Worm (Caenorhabditis elegans) whole organism, midembryonic: Measurements from ENCODE around the gene grd-13.

Experiments
- T22C8.4 ChIP-seq: fragments of 200-800 bp; sonication (Bioruptor generic); IDR thresholded peaks from 2 replicates; pipeline ENCODE4 v1.3.6; 2022; ENCODE audit warnings: missing genetic modification characterization, missing compliant biosample characterization
- cog-1 ChIP-seq: sonication (generic microtip); optimal IDR thresholded peaks from 2 replicates; lab custom pipeline; 2016; ENCODE audit warnings: missing genetic modification characterization, missing compliant biosample characterization
- flt-1 ChIP-seq: fragments of 200-800 bp; sonication (Bioruptor generic); IDR thresholded peaks from 2 replicates; pipeline ENCODE4 v1.3.6; 2022; ENCODE audit warnings: missing genetic modification characterization, missing compliant biosample characterization
- med-1 ChIP-seq: sonication (generic microtip); optimal IDR thresholded peaks from 2 replicates; lab custom pipeline; 2017; ENCODE audit warnings: missing genetic modification characterization, mild to moderate bottlenecking, missing compliant biosample characterization, antibody characterized with exemption, missing genetic modification reagents; ENCODE audit not compliant: insufficient read depth
- ref-1 ChIP-seq: fragments of 200-800 bp; sonication (Bioruptor generic); conservative IDR thresholded peaks from 2 replicates; pipeline ENCODE4 v1.3.6; 2022; ENCODE audit warnings: missing genetic modification reagents, missing genetic modification characterization, missing compliant biosample characterization
- tab-1 ChIP-seq: fragments of 200-800 bp; sonication (Bioruptor generic); IDR thresholded peaks from 2 replicates; pipeline ENCODE4 v1.3.6; 2022; ENCODE audit warnings: missing genetic modification characterization, missing compliant biosample characterization
- ztf-23 ChIP-seq: fragments of 200-800 bp; sonication (Bioruptor generic); IDR thresholded peaks from 2 replicates; pipeline ENCODE4 v1.3.6; 2022; ENCODE audit warnings: missing genetic modification reagents, missing genetic modification characterization, missing compliant biosample characterization
- ztf-29 ChIP-seq: fragments of 200-800 bp; sonication (Bioruptor generic); IDR thresholded peaks from 2 replicates; pipeline ENCODE4 v1.3.6; 2022; ENCODE audit warnings: missing genetic modification reagents, missing genetic modification characterization, missing compliant biosample characterization

DNA sequence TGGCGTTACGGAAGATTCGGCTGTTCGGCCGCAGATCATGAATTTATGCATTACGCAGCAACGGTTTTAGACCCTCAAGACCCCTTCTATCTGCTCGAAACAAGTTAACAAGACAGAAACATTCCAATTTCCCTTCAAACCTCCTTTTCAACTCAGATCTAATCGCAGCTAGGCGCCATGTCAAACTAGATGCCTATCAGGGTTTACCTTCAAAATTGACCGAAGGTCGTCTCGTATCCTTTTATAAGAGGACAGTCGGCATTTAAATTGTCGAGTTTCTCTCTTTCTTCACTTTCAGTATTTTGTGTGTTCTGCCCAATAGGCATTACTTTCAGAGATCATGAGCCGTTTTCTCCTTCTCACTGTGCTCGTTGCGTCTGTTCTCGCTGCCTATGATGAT lies at the start of gene grd-13:
- TF ChIP-seq ztf-29 (GFP tag; lab: Robert Waterston, UW): no peak
- TF ChIP-seq T22C8.4 (GFP tag; lab: Robert Waterston, UW): no peak
- TF ChIP-seq flt-1 (GFP tag; lab: Robert Waterston, UW): no peak
- no peak for TF ChIP-seq ztf-23 (GFP tag; lab: Robert Waterston, UW)
- TF ChIP-seq med-1 (GFP tag; lab: Kevin White, UChicago): no peak
- no peak for TF ChIP-seq ref-1 (GFP tag; lab: Robert Waterston, UW)
- no peak for TF ChIP-seq cog-1 (tag; lab: Kevin White, UChicago)
- no peak for TF ChIP-seq tab-1
